Fruit fly (Drosophila melanogaster): Measurements from ENCODE around the gene CG12231.
A peak's percentile ranks its signal among the peaks of the same experiment; 100 is the strongest.

Gene CG12231

DNA sequence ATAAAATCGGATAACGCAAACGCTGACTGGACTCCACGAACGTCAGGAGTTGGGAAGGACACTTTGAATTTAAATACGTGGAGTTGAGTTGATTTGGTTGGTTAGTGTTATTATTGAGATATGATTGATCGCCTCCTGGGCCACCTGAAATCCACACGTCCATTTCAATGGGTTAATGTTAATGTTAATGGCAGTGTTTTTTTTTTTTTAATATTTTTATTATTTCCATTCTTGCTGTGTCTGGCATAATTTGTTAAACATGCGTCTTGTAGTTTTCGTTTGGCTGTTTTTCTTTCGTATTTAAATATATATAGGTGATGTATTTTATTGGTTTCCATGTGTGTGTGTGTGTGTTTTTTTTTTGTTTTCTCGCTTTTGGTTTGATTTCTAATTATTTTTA, at the start of gene CG12231:
Gene CG12231 (minus strand): TSS at position 101 of the 400 bp plus-strand sequence.
- TF ChIP-seq CG1620 (GFP tag; optimal IDR thresholded peaks at IDR 0.05) (no peak), CG5204 (GFP tag; optimal IDR thresholded peaks at IDR 0.05) (no peak), ovo (GFP tag; optimal IDR thresholded peaks at IDR 0.05) (no peak), Clk (GFP tag; optimal IDR thresholded peaks at IDR 0.05) (no peak), CG14711 (tag; optimal IDR thresholded peaks at IDR 0.05) (no peak), Hr96 (GFP tag; optimal IDR thresholded peaks at IDR 0.05) (no peak), CG11617 (GFP tag; optimal IDR thresholded peaks at IDR 0.05) (no peak), bab1 (GFP tag; optimal IDR thresholded peaks at IDR 0.05) (no peak), tj (GFP tag; optimal IDR thresholded peaks at IDR 0.05) (no peak), pad (GFP tag; optimal IDR thresholded peaks at IDR 0.05) (no peak), CG7045 (GFP tag; optimal IDR thresholded peaks at IDR 0.05) (no peak), Crg-1 (GFP tag; optimal IDR thresholded peaks at IDR 0.05) (no peak), kay (GFP tag; ENCODE audit: borderline replicate concordance) (no peak), CG7101 (tag; optimal IDR thresholded peaks at IDR 0.05) (no peak)

dm6 chrX:19579648-19580301, 48.2 kb upstream of the CG12231 start, which contains the start of gene Tao:
Gene Tao, minus strand, starts transcription at chrX:19579800.
- TF ChIP-seq CG14711 (tag; optimal IDR thresholded peaks at IDR 0.05) (no peak), CG1620 (GFP tag; optimal IDR thresholded peaks at IDR 0.05) (no peak), tj (GFP tag; optimal IDR thresholded peaks at IDR 0.05) (no peak), cic (GFP tag; optimal IDR thresholded peaks at IDR 0.05) (no peak), Hr96 (GFP tag; optimal IDR thresholded peaks at IDR 0.05) (no peak), CG7045 (GFP tag; optimal IDR thresholded peaks at IDR 0.05) (no peak), toe (GFP tag; optimal IDR thresholded peaks at IDR 0.05) (no peak), CG12768 (GFP tag; optimal IDR thresholded peaks at IDR 0.05) (no peak), CG7101 (tag; optimal IDR thresholded peaks at IDR 0.05) (no peak), Clk (GFP tag; optimal IDR thresholded peaks at IDR 0.05) (no peak), cnc (optimal IDR thresholded peaks at IDR 0.05) (no peak), CG33017 (tag; optimal IDR thresholded peaks at IDR 0.05) (no peak), CG5204 (GFP tag; optimal IDR thresholded peaks at IDR 0.05) (no peak), Mnt (GFP tag; optimal IDR thresholded peaks at IDR 0.05) (no peak), ovo (GFP tag; optimal IDR thresholded peaks at IDR 0.05) (no peak), bab1 (GFP tag; optimal IDR thresholded peaks at IDR 0.05) (no peak), CG11617 (GFP tag; optimal IDR thresholded peaks at IDR 0.05) (no peak), kay (GFP tag; ENCODE audit: borderline replicate concordance) (no peak), Crg-1 (GFP tag; optimal IDR thresholded peaks at IDR 0.05) (no peak)

DNA sequence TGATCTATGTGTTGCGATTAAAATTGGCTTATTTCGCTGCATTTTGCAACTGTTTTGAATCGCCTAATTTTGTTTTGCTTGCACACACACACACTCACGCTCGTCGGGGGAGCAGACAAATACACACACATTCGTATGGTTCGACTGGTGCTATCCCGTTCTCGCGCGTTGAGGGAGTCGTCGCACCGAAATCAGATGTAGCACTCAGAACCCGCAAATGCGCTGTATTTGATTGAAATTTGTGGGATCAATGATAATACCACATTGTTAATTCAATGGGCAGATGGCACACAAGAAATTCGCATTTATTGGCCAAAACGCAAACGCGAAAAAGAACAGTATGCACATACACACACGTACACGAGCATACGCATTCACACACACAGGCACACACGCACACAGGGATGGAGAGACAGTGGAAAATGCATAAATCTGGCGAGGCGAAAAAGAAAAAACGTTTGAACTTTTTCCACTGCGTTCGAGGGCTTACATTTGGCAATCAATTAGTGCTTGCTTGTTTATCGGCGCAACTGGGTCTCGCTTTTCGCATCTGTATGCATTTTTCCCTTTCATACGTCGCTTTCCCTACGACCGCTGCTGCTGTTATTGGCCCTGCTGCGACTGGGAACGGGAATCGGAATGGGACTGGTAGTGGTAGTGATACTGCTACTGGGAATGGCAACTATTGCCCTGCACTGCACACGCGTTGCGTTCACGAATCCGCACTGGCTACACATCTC, 47.5 kb upstream of the CG12231 start:
- TF ChIP-seq tj (GFP tag; optimal IDR thresholded peaks at IDR 0.05), result peak; percentile 41
- no peak for TF ChIP-seq CG12768 (GFP tag; optimal IDR thresholded peaks at IDR 0.05)
- no peak for TF ChIP-seq bab1 (GFP tag; optimal IDR thresholded peaks at IDR 0.05)
- peak; percentile 30 for TF ChIP-seq CG7101 (tag; optimal IDR thresholded peaks at IDR 0.05)
- TF ChIP-seq Crg-1 (GFP tag; optimal IDR thresholded peaks at IDR 0.05), result no peak
- no peak for TF ChIP-seq kay (GFP tag; ENCODE audit: borderline replicate concordance)
- peak; percentile 18 for TF ChIP-seq CG11617 (GFP tag; optimal IDR thresholded peaks at IDR 0.05)
- TF ChIP-seq cnc (optimal IDR thresholded peaks at IDR 0.05), result no peak
- peak; percentile 26 for TF ChIP-seq Mnt (GFP tag; optimal IDR thresholded peaks at IDR 0.05)
- TF ChIP-seq pad (GFP tag; optimal IDR thresholded peaks at IDR 0.05), result peak; percentile 31
- no peak for TF ChIP-seq CG5204 (GFP tag; optimal IDR thresholded peaks at IDR 0.05)
- peak; percentile 2 for TF ChIP-seq CG33017 (tag; optimal IDR thresholded peaks at IDR 0.05)
- no peak for TF ChIP-seq CG1620 (GFP tag; optimal IDR thresholded peaks at IDR 0.05)
- no peak for TF ChIP-seq CG7045 (GFP tag; optimal IDR thresholded peaks at IDR 0.05)
- no peak for TF ChIP-seq cic (GFP tag; optimal IDR thresholded peaks at IDR 0.05)
- TF ChIP-seq CG14711 (tag; optimal IDR thresholded peaks at IDR 0.05), result no peak
- TF ChIP-seq toe (GFP tag; optimal IDR thresholded peaks at IDR 0.05), result no peak
- no peak for TF ChIP-seq Clk (GFP tag; optimal IDR thresholded peaks at IDR 0.05)
- TF ChIP-seq ovo (GFP tag; optimal IDR thresholded peaks at IDR 0.05), result no peak
- TF ChIP-seq Hr96 (GFP tag; optimal IDR thresholded peaks at IDR 0.05), result peak; percentile 62

DNA sequence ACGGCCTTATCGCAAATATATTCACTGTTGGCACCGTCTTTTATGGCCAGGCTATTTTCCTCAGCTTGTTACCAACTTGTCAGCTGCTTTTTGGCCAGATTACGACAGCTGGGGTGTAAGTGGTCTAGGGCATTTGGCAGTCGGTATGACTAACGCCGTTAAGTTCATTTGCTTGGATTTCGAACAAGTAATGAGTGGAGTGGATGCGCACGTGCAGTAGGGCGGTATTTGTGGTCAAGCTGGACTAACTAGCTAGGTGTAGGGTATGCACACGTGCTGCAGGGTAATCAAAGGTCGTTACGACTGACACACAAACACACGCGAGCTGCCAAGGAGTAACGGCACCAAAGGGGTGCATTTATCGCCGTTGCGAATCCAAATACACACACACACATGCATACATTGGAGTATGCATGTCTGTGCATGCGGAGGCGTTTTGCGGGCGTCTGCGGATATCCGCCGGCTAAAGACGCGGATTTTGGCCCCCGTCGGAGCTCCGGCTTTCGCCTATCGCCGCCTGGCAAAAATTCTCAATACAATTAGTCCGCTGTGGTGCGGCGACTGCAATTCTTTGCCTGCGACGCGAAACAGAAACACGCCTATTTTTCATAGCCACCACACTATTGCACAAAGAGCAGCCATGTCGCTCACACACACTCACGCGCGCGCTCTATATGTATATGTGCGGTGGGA, 46.5 kb upstream of the CG12231 start:
- TF ChIP-seq CG11617 (GFP tag; optimal IDR thresholded peaks at IDR 0.05), result peak; percentile 27
- TF ChIP-seq bab1 (GFP tag; optimal IDR thresholded peaks at IDR 0.05), result no peak
- TF ChIP-seq ovo (GFP tag; optimal IDR thresholded peaks at IDR 0.05), result peak; percentile 87
- TF ChIP-seq CG33017 (tag; optimal IDR thresholded peaks at IDR 0.05), result no peak
- peak; percentile 95 for TF ChIP-seq pad (GFP tag; optimal IDR thresholded peaks at IDR 0.05)
- TF ChIP-seq cic (GFP tag; optimal IDR thresholded peaks at IDR 0.05), result no peak
- no peak for TF ChIP-seq kay (GFP tag; ENCODE audit: borderline replicate concordance)
- peak; percentile 80 for TF ChIP-seq Mnt (GFP tag; optimal IDR thresholded peaks at IDR 0.05)
- TF ChIP-seq CG12768 (GFP tag; optimal IDR thresholded peaks at IDR 0.05), result peak; percentile 18
- TF ChIP-seq CG5204 (GFP tag; optimal IDR thresholded peaks at IDR 0.05), result no peak
- TF ChIP-seq tj (GFP tag; optimal IDR thresholded peaks at IDR 0.05), result peak; percentile 44

dm6 chrX:19573687-19574086, 42.1 kb upstream of the CG12231 start:
- TF ChIP-seq CG7045 (GFP tag; optimal IDR thresholded peaks at IDR 0.05) (no peak), CG7101 (tag; optimal IDR thresholded peaks at IDR 0.05) (no peak), pad (GFP tag; optimal IDR thresholded peaks at IDR 0.05) (peak; percentile 10), ovo (GFP tag; optimal IDR thresholded peaks at IDR 0.05) (peak; percentile 85), kay (GFP tag; ENCODE audit: borderline replicate concordance) (no peak), CG12768 (GFP tag; optimal IDR thresholded peaks at IDR 0.05) (no peak)
